Worm (Caenorhabditis elegans) whole organism, late embryonic: ENCODE measurements around the gene F59F5.4.
A peak's percentile ranks its signal among the peaks of the same experiment; 100 is the strongest.

Source experiments
- K02D7.2 ChIP-seq: sonication (generic microtip); optimal IDR thresholded peaks from 2 replicates; lab custom pipeline; 2017; ENCODE audit warnings: mild to moderate bottlenecking, missing genetic modification characterization, missing compliant biosample characterization
- ceh-19 ChIP-seq: fragments of 200-800 bp; sonication (Bioruptor generic); optimal IDR thresholded peaks from 2 replicates; lab custom pipeline; 2018; ENCODE audit warnings: mild to moderate bottlenecking, missing genetic modification characterization, missing compliant biosample characterization
- ceh-48 ChIP-seq: sonication (generic microtip); optimal IDR thresholded peaks from 2 replicates; lab custom pipeline; 2016; ENCODE audit warnings: missing genetic modification characterization, inconsistent platforms, missing compliant biosample characterization
- fkh-6 ChIP-seq: sonication (generic microtip); optimal IDR thresholded peaks from 2 replicates; lab custom pipeline; 2016; ENCODE audit warnings: missing genetic modification characterization, missing compliant biosample characterization
- hlh-30 ChIP-seq: sonication (generic microtip); optimal IDR thresholded peaks from 2 replicates; lab custom pipeline; 2017; ENCODE audit warnings: antibody characterized with exemption, missing genetic modification characterization, missing compliant biosample characterization; ENCODE audit not compliant: insufficient read depth
- hlh-8 ChIP-seq: sonication (generic microtip); optimal IDR thresholded peaks from 2 replicates; lab custom pipeline; 2016; ENCODE audit warnings: missing genotype, missing genetic modification characterization, missing compliant biosample characterization
- lin-11 ChIP-seq: fragments of 200-800 bp; sonication (Bioruptor generic); optimal IDR thresholded peaks from 2 replicates; lab custom pipeline; 2018; ENCODE audit warnings: mild to moderate bottlenecking, missing genetic modification characterization, missing compliant biosample characterization
- nfya-1 ChIP-seq: sonication (generic microtip); optimal IDR thresholded peaks from 2 replicates; lab custom pipeline; 2017; ENCODE audit warnings: missing genetic modification characterization, mild to moderate bottlenecking, missing compliant biosample characterization, antibody characterized with exemption, moderate library complexity
- nhr-11 ChIP-seq: fragments of 150-350 bp; optimal IDR thresholded peaks from 2 replicates; lab custom pipeline; 2014; ENCODE audit warnings: missing biosample characterization, missing genetic modification characterization
- unc-42 ChIP-seq: sonication (generic microtip); optimal IDR thresholded peaks from 2 replicates; lab custom pipeline; 2016; ENCODE audit warnings: missing genotype, missing genetic modification characterization, missing compliant biosample characterization

Gene F59F5.4

ce11 chrX:10591208-10591782 is 48.5 kb downstream of the F59F5.4 start:
- no peak for TF ChIP-seq ceh-19
- peak; percentile 31 for TF ChIP-seq nfya-1 (tag; lab: Kevin White, UChicago)
- TF ChIP-seq nhr-11 (tag; lab: Kevin White, UChicago) = no peak
- TF ChIP-seq lin-11 (tag; lab: Kevin White, UChicago) = no peak
- TF ChIP-seq K02D7.2 (tag; lab: Kevin White, UChicago) = no peak
- no peak for TF ChIP-seq hlh-8 (tag; lab: Kevin White, UChicago)
- no peak for TF ChIP-seq fkh-6 (tag; lab: Kevin White, UChicago)
- peak; percentile 60 for TF ChIP-seq unc-42
- TF ChIP-seq hlh-30 (tag; lab: Kevin White, UChicago) = no peak
- TF ChIP-seq ceh-48 (tag; lab: Kevin White, UChicago) = no peak
